Worm (Caenorhabditis elegans): Measurements from ENCODE around the gene H12C20.7.

H12C20.7 gene

DNA sequence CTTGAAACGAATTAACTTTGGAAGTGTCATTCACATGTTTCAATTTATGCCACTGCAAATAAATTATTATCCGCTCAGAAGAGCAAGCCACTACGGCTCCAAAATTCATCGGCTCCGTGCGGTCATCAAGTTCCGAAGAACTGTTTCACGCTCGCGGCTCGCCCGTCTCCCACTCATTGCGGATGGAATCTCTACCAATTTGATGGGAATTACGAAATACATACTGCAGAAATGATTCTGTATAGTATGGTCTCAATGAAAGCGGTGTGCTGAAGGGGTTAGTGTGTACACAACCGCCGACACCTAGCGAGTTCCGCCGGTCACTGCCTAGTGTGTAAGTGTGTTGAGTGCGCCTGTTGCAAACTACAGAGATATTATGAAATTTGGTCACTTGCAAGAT lies 12.3 kb upstream of the H12C20.7 start:
- no peak for TF ChIP-seq aptf-3 (GFP tag; IDR thresholded peaks at IDR 0.05)
- TF ChIP-seq rcor-1 (GFP tag; IDR thresholded peaks at IDR 0.05) = peak; percentile 68
- no peak for TF ChIP-seq F23B12.7 (tag; optimal IDR thresholded peaks at IDR 0.05; ENCODE audit: insufficient read depth)
- no peak for TF ChIP-seq ztf-25 (GFP tag; IDR thresholded peaks at IDR 0.05)
- no peak for TF ChIP-seq hlh-12 (tag; optimal IDR thresholded peaks at IDR 0.05)
- TF ChIP-seq lin-40 (tag; optimal IDR thresholded peaks at IDR 0.05) = no peak
- TF ChIP-seq madf-3 (GFP tag; IDR thresholded peaks at IDR 0.05) = no peak
- TF ChIP-seq dpl-1 (GFP tag; optimal IDR thresholded peaks at IDR 0.05) = no peak
- TF ChIP-seq lin-54 (GFP tag; optimal IDR thresholded peaks at IDR 0.05) = no peak
- no peak for TF ChIP-seq hlh-26 (GFP tag; conservative IDR thresholded peaks at IDR 0.05)
- TF ChIP-seq ceh-100 (GFP tag; IDR thresholded peaks at IDR 0.05) = peak; percentile 51
- TF ChIP-seq D2030.7 (GFP tag; IDR thresholded peaks at IDR 0.05) = peak; percentile 77
- no peak for TF ChIP-seq B0019.2 (GFP tag; conservative IDR thresholded peaks at IDR 0.05)
- no peak for TF ChIP-seq lag-1 (GFP tag; IDR thresholded peaks at IDR 0.05)
- peak; percentile 93 for TF ChIP-seq him-1 (tag; optimal IDR thresholded peaks at IDR 0.05)
- TF ChIP-seq F49E8.2 (tag; optimal IDR thresholded peaks at IDR 0.05; ENCODE audit: insufficient read depth) = peak; percentile 56
- no peak for TF ChIP-seq lir-1 (GFP tag; conservative IDR thresholded peaks at IDR 0.05)
- no peak for TF ChIP-seq ceh-79 (tag; optimal IDR thresholded peaks at IDR 0.05)
- TF ChIP-seq atf-7 (tag; optimal IDR thresholded peaks at IDR 0.05) = no peak
- TF ChIP-seq aptf-2 (GFP tag; conservative IDR thresholded peaks at IDR 0.05) = no peak
- TF ChIP-seq ztf-18 (tag; optimal IDR thresholded peaks at IDR 0.05) = peak; percentile 17
- TF ChIP-seq F57A8.1 (GFP tag; optimal IDR thresholded peaks at IDR 0.05) = no peak
- 0 out of 2 replicates have a peak, but pooled peaks have one; percentile 62 for TF ChIP-seq nhr-120 (GFP tag; IDR thresholded peaks at IDR 0.05)
- TF ChIP-seq nhr-179 (tag; optimal IDR thresholded peaks at IDR 0.05) = no peak
- TF ChIP-seq dpff-1 (tag; optimal IDR thresholded peaks at IDR 0.05) = no peak
- TF ChIP-seq C17E4.6 (GFP tag; IDR thresholded peaks at IDR 0.05) = no peak; the same call in 1 of the 2 replicates
- peak; percentile 84 for TF ChIP-seq attf-6 (GFP tag; IDR thresholded peaks at IDR 0.05)
- TF ChIP-seq F10E7.11 (tag; optimal IDR thresholded peaks at IDR 0.05) = no peak
- TF ChIP-seq rpc-1 (optimal IDR thresholded peaks at IDR 0.05) = no peak
- peak; percentile 11 for TF ChIP-seq rpc-1 (tag; optimal IDR thresholded peaks at IDR 0.05)
- TF ChIP-seq rec-8 (tag; optimal IDR thresholded peaks at IDR 0.05) = peak in 1 of 2 experiments; percentile 22
- TF ChIP-seq gei-17 (GFP tag; optimal IDR thresholded peaks at IDR 0.05) = no peak
- no peak for TF ChIP-seq ama-1 (optimal IDR thresholded peaks at IDR 0.05)
- no peak for TF ChIP-seq ama-1 (GFP tag; optimal IDR thresholded peaks at IDR 0.05)
- TF ChIP-seq somi-1 (GFP tag; optimal IDR thresholded peaks at IDR 0.05) = no peak
- no peak for TF ChIP-seq Y53F4B.3 (GFP tag; IDR thresholded peaks at IDR 0.05)
- TF ChIP-seq nhr-80 (tag; optimal IDR thresholded peaks at IDR 0.05) = no peak
- no peak for TF ChIP-seq T07F8.4 (tag; optimal IDR thresholded peaks at IDR 0.05)
- no peak for TF ChIP-seq T26A5.8 (tag; optimal IDR thresholded peaks at IDR 0.05)
- no peak for TF ChIP-seq fkh-3 (tag; optimal IDR thresholded peaks at IDR 0.05)
- TF ChIP-seq attf-5 (GFP tag; optimal IDR thresholded peaks at IDR 0.05) = no peak
- no peak for TF ChIP-seq ztf-28 (GFP tag; IDR thresholded peaks at IDR 0.05)
- TF ChIP-seq F39B2.1 (GFP tag; IDR thresholded peaks at IDR 0.05) = no peak
- peak; percentile 53; the same call in 1 of the 2 replicates for TF ChIP-seq ekl-4 (GFP tag; IDR thresholded peaks at IDR 0.05)
- TF ChIP-seq dox-1 (GFP tag; IDR thresholded peaks at IDR 0.05) = no peak
- peak; percentile 70; the same call in 1 of the 2 replicates for TF ChIP-seq madf-6 (GFP tag; IDR thresholded peaks at IDR 0.05)
- TF ChIP-seq hrde-1 (tag; optimal IDR thresholded peaks at IDR 0.05; ENCODE audit: borderline replicate concordance) = no peak
- no peak for TF ChIP-seq F33H1.4 (GFP tag; IDR thresholded peaks at IDR 0.05)
- TF ChIP-seq hsf-1 (GFP tag; IDR thresholded peaks at IDR 0.05) = no peak
- TF ChIP-seq snpc-4 (GFP tag; optimal IDR thresholded peaks at IDR 0.05) = peak; percentile 91
- TF ChIP-seq snpc-4 (tag; optimal IDR thresholded peaks at IDR 0.05) = peak; percentile 90 to 97 (median 93)
